Fruit fly (Drosophila melanogaster): ENCODE data around the gene PAPLA1.

- TF ChIP-seq h (optimal IDR thresholded peaks at IDR 0.05), result no peak
- TF ChIP-seq Sin3A (optimal IDR thresholded peaks at IDR 0.05), result no peak
- TF ChIP-seq insv (optimal IDR thresholded peaks at IDR 0.05), result no peak
- no peak for TF ChIP-seq psq (optimal IDR thresholded peaks at IDR 0.05)
- no peak for TF ChIP-seq Myc (optimal IDR thresholded peaks at IDR 0.05)
- no peak for TF ChIP-seq ttk (optimal IDR thresholded peaks at IDR 0.05)
These were observed 3.0 kb upstream of the PAPLA1 start, which contains the start of gene Acbp1 for dm6 chr2L:8162307-8163024.

All from Kc167 (cell line).